Worm (Caenorhabditis elegans) whole organism, early embryonic: ENCODE data around the gene W04H10.5.

ENCODE experiments used
- B0310.2 ChIP-seq: sonication (generic microtip); optimal IDR thresholded peaks from 2 replicates; lab custom pipeline; 2016; ENCODE audit warnings: mild to moderate bottlenecking, missing genetic modification characterization, missing compliant biosample characterization
- aly-1 ChIP-seq: sonication (generic microtip); optimal IDR thresholded peaks from 2 replicates; lab custom pipeline; 2016; ENCODE audit warnings: missing genetic modification characterization, missing compliant biosample characterization
- ama-1 ChIP-seq: fragments of 150-350 bp; optimal IDR thresholded peaks from 2 replicates; lab custom pipeline; 2014
- ceh-13 ChIP-seq: fragments of 200-800 bp; sonication (Bioruptor generic); optimal IDR thresholded peaks from 2 replicates; lab custom pipeline; 2018; ENCODE audit warnings: mild to moderate bottlenecking, missing genetic modification characterization, missing compliant biosample characterization
- ceh-36 ChIP-seq: sonication (generic microtip); optimal IDR thresholded peaks from 2 replicates; lab custom pipeline; 2016; ENCODE audit warnings: missing genetic modification characterization, inconsistent platforms, missing compliant biosample characterization
- ets-7 ChIP-seq: sonication (generic microtip); optimal IDR thresholded peaks from 2 replicates; lab custom pipeline; 2016; ENCODE audit warnings: missing genotype, missing genetic modification characterization, missing compliant biosample characterization
- hmbx-1 ChIP-seq: sonication (generic microtip); optimal IDR thresholded peaks from 2 replicates; lab custom pipeline; 2016; ENCODE audit warnings: mild to moderate bottlenecking, missing genetic modification characterization, missing compliant biosample characterization
- hmg-4 ChIP-seq: fragments of 200-800 bp; sonication (Bioruptor generic); optimal IDR thresholded peaks from 2 replicates; lab custom pipeline; 2018; ENCODE audit warnings: mild to moderate bottlenecking, missing genetic modification characterization, missing compliant biosample characterization
- pes-1 ChIP-seq: fragments of 200-800 bp; sonication (Bioruptor generic); IDR thresholded peaks from 2 replicates; pipeline ENCODE4 v1.3.6; 2022; ENCODE audit warnings: missing genetic modification reagents, missing genetic modification characterization, missing compliant biosample characterization
- scrt-1 ChIP-seq: fragments of 200-800 bp; sonication (Bioruptor generic); IDR thresholded peaks from 2 replicates; pipeline ENCODE4 v1.3.6; 2022; ENCODE audit warnings: missing genetic modification characterization, missing compliant biosample characterization
- tbx-37 ChIP-seq: fragments of 200-800 bp; sonication (Bioruptor generic); conservative IDR thresholded peaks from 2 replicates; pipeline ENCODE4 v1.3.6; 2022; ENCODE audit warnings: missing genetic modification reagents, missing genetic modification characterization, missing compliant biosample characterization
- tra-4 ChIP-seq: sonication (generic microtip); optimal IDR thresholded peaks from 2 replicates; lab custom pipeline; 2017; ENCODE audit warnings: missing genetic modification characterization, missing compliant biosample characterization

- TF ChIP-seq hmg-4 (no peak), ama-1 (lab: Kevin White, UChicago) (no peak), scrt-1 (no peak), aly-1 (tag; lab: Kevin White, UChicago) (no peak), B0310.2 (tag; lab: Kevin White, UChicago) (no peak), ceh-36 (tag; lab: Kevin White, UChicago) (no peak), ceh-13 (no peak), tbx-37 (GFP tag; lab: Robert Waterston, UW) (no peak), pes-1 (no peak), tra-4 (tag; lab: Kevin White, UChicago) (no peak), ets-7 (tag; lab: Kevin White, UChicago) (no peak), hmbx-1 (tag; lab: Kevin White, UChicago) (no peak)
Measured at ce11 chrII:580189-580643, 25.9 kb upstream of the W04H10.5 start, which contains the start of the genes cdc-37 and W08F4.3.
